Fruit fly (Drosophila melanogaster): ENCODE results near the gene CG32263.

Gene CG32263

dm6 chr3L:3809943-3810342 lies 971 bp downstream of the CG32263 start, which contains the start of gene CG32262 (continued):
- TF ChIP-seq Fer1 (GFP tag; optimal IDR thresholded peaks at IDR 0.05) (peak; percentile 19), E2f2 (GFP tag; IDR thresholded peaks at IDR 0.05) (peak; percentile 87), mirr (GFP tag; optimal IDR thresholded peaks at IDR 0.05) (peak; percentile 5), CG13287 (GFP tag; IDR thresholded peaks at IDR 0.05; ENCODE audit: partially characterized antibody) (peak; percentile 80), Poxn (GFP tag; IDR thresholded peaks at IDR 0.05) (no peak), CG10267 (tag; optimal IDR thresholded peaks at IDR 0.05) (peak; percentile 34), Stat92E (GFP tag; optimal IDR thresholded peaks at IDR 0.05) (peak in 1 of 3 experiments; percentile 35), slbo (GFP tag; IDR thresholded peaks at IDR 0.05) (no peak), CG2129 (GFP tag; IDR thresholded peaks at IDR 0.05; ENCODE audit: partially characterized antibody) (peak; percentile 17; the same call in 1 of the 2 replicates), pho (GFP tag; optimal IDR thresholded peaks at IDR 0.05) (no peak), zen2 (GFP tag; IDR thresholded peaks at IDR 0.05; ENCODE audit: partially characterized antibody) (peak; percentile 44; the same call in 2 of the 3 replicates), CG6791 (GFP tag; IDR thresholded peaks at IDR 0.05; ENCODE audit: partially characterized antibody) (peak; percentile 72), CG9932 (GFP tag; IDR thresholded peaks at IDR 0.05) (0 out of 2 replicates have a peak, but pooled peaks have one; percentile 27), CG16813 (GFP tag; IDR thresholded peaks at IDR 0.05; ENCODE audit: partially characterized antibody) (peak; percentile 57; the same call in 2 of the 3 replicates), grau (tag; optimal IDR thresholded peaks at IDR 0.05) (peak; percentile 85), CG2116 (GFP tag; optimal IDR thresholded peaks at IDR 0.05) (peak; percentile 47), hbn (GFP tag; IDR thresholded peaks at IDR 0.05; ENCODE audit: partially characterized antibody) (peak; percentile 63), Dp (GFP tag; optimal IDR thresholded peaks at IDR 0.05) (peak; percentile 85), CG34376 (GFP tag; optimal IDR thresholded peaks at IDR 0.05) (peak; percentile 9), CG18011 (GFP tag; optimal IDR thresholded peaks at IDR 0.05) (peak; percentile 92), nerfin-2 (GFP tag; IDR thresholded peaks at IDR 0.05; ENCODE audit: partially characterized antibody) (peak; percentile 55; the same call in 1 of the 2 replicates), MESR4 (GFP tag; optimal IDR thresholded peaks at IDR 0.05) (peak; percentile 92), stwl (tag; optimal IDR thresholded peaks at IDR 0.05) (peak; percentile 85), trem (tag; optimal IDR thresholded peaks at IDR 0.05) (no peak), dm (GFP tag; optimal IDR thresholded peaks at IDR 0.05) (no peak), CG8388 (GFP tag; optimal IDR thresholded peaks at IDR 0.05) (peak; percentile 27), CG10147 (GFP tag; optimal IDR thresholded peaks at IDR 0.05) (peak; percentile 17), sens (GFP tag) (peak; percentile 44), maf-S (GFP tag; optimal IDR thresholded peaks at IDR 0.05) (no peak), Pdp1 (GFP tag; optimal IDR thresholded peaks at IDR 0.05) (peak in 1 of 2 experiments; percentile 82), Lhr (GFP tag; optimal IDR thresholded peaks at IDR 0.05) (no peak), CG7963 (GFP tag; IDR thresholded peaks at IDR 0.05; ENCODE audit: partially characterized antibody) (peak; percentile 66; the same call in 2 of the 3 replicates), Dref (GFP tag; IDR thresholded peaks at IDR 0.05) (peak; percentile 84), crp (GFP tag; optimal IDR thresholded peaks at IDR 0.05) (peak in 1 of 2 experiments; percentile 91), CG34224 (GFP tag; IDR thresholded peaks at IDR 0.05; ENCODE audit: partially characterized antibody) (peak; percentile 71), CG15073 (GFP tag; optimal IDR thresholded peaks at IDR 0.05) (no peak), repo (GFP tag; optimal IDR thresholded peaks at IDR 0.05) (no peak), tup (GFP tag; optimal IDR thresholded peaks at IDR 0.05) (no peak), Eip74EF (GFP tag; optimal IDR thresholded peaks at IDR 0.05) (peak in 1 of 2 experiments; percentile 30), Chrac-16 (GFP tag; optimal IDR thresholded peaks at IDR 0.05) (no peak), Deaf1 (tag; optimal IDR thresholded peaks at IDR 0.05) (peak; percentile 58), MBD-R2 (GFP tag; IDR thresholded peaks at IDR 0.05) (peak; percentile 84), CG14860 (GFP tag; IDR thresholded peaks at IDR 0.05; ENCODE audit: partially characterized antibody) (peak; percentile 54; the same call in 2 of the 3 replicates), Opbp (GFP tag; IDR thresholded peaks at IDR 0.05; ENCODE audit: partially characterized antibody) (peak; percentile 54; the same call in 2 of the 3 replicates), Optix (GFP tag; IDR thresholded peaks at IDR 0.05) (no peak)

All from whole organism, embryonic.